Fruit fly (Drosophila melanogaster) whole organism, embryonic: Measurements from ENCODE around the gene CG7966.

ENCODE experiments used
- Ada2b ChIP-seq: fragments of 200-800 bp; sonication (Bioruptor generic); IDR thresholded peaks from 2 replicates; pipeline ENCODE4 v1.3.6; 2022; ENCODE audit warnings: missing biosample characterization, missing genetic modification characterization
- CG10431 ChIP-seq: fragments of 200-800 bp; sonication (Bioruptor generic); optimal IDR thresholded peaks from 3 replicates; lab custom pipeline; 2018; ENCODE audit warnings: missing biosample characterization, mild to moderate bottlenecking, missing genetic modification characterization
- CG12219 ChIP-seq: fragments of 200-800 bp; sonication (Bioruptor generic); optimal IDR thresholded peaks from 3 replicates; lab custom pipeline; 2018; ENCODE audit warnings: missing biosample characterization, mild to moderate bottlenecking, missing genetic modification characterization
- CG12236 ChIP-seq: fragments of 200-800 bp; sonication (Bioruptor generic); optimal IDR thresholded peaks from 2 replicates; lab custom pipeline; 2016; ENCODE audit warnings: missing biosample characterization, missing genetic modification characterization
- CG12769 ChIP-seq: fragments of 200-800 bp; sonication (Bioruptor generic); optimal IDR thresholded peaks from 2 replicates; lab custom pipeline; 2019; ENCODE audit warnings: missing biosample characterization, mild to moderate bottlenecking, missing genetic modification characterization, moderate library complexity
- CG12942 ChIP-seq: fragments of 200-800 bp; sonication (Bioruptor generic); optimal IDR thresholded peaks from 3 replicates; lab custom pipeline; 2016; ENCODE audit warnings: missing biosample characterization, missing genetic modification characterization
- CG14965 ChIP-seq: fragments of 200-800 bp; sonication (Bioruptor generic); optimal IDR thresholded peaks from 2 replicates; lab custom pipeline; 2016; ENCODE audit warnings: missing biosample characterization, missing genetic modification characterization, borderline replicate concordance
- CG15269 ChIP-seq: fragments of 200-800 bp; sonication (Bioruptor generic); optimal IDR thresholded peaks from 2 replicates; lab custom pipeline; 2018; ENCODE audit warnings: missing biosample characterization, mild to moderate bottlenecking, missing genetic modification characterization, moderate library complexity
- CG17328 ChIP-seq: fragments of 200-800 bp; sonication (Bioruptor generic); IDR thresholded peaks from 2 replicates; pipeline ENCODE4 v1.3.6; 2022; ENCODE audit warnings: missing biosample characterization, missing genetic modification characterization
- CG17361 ChIP-seq: fragments of 200-800 bp; sonication (Bioruptor generic); IDR thresholded peaks from 3 replicates; pipeline ENCODE4 v1.3.6; 2022; ENCODE audit warnings: missing biosample characterization, missing genetic modification characterization
- CG17829 ChIP-seq: fragments of 200-800 bp; optimal IDR thresholded peaks from 2 replicates; lab custom pipeline; 2019; ENCODE audit warnings: missing biosample characterization, mild to moderate bottlenecking, missing genetic modification characterization, moderate library complexity
- CG2120 ChIP-seq: fragments of 200-800 bp; sonication (Bioruptor generic); optimal IDR thresholded peaks from 3 replicates; lab custom pipeline; 2016; ENCODE audit warnings: missing biosample characterization, missing genetic modification characterization
- CG30020 ChIP-seq: fragments of 200-800 bp; optimal IDR thresholded peaks from 2 replicates; lab custom pipeline; 2019; ENCODE audit warnings: missing biosample characterization, mild to moderate bottlenecking, missing genetic modification characterization, moderate library complexity
- CG5245 ChIP-seq: fragments of 200-800 bp; sonication (Bioruptor generic); optimal IDR thresholded peaks from 3 replicates; lab custom pipeline; 2016; ENCODE audit warnings: missing biosample characterization, missing genetic modification characterization
- CG7839 ChIP-seq: fragments of 200-800 bp; sonication (Bioruptor generic); optimal IDR thresholded peaks from 3 replicates; lab custom pipeline; 2018; ENCODE audit warnings: missing biosample characterization, mild to moderate bottlenecking, missing genetic modification characterization, moderate library complexity
- CG7928 ChIP-seq: fragments of 200-800 bp; sonication (Bioruptor generic); optimal IDR thresholded peaks from 2 replicates; lab custom pipeline; 2017; ENCODE audit warnings: missing biosample characterization, mild to moderate bottlenecking, missing genetic modification characterization
- CG8290 ChIP-seq, 3 experiments: fragments of 200-800 bp; sonication (Bioruptor generic); optimal IDR thresholded peaks; 2 replicates each; lab custom pipeline; 2016 to 2019; ENCODE audit warnings: missing biosample characterization in 3 of 3, missing genetic modification characterization in 3 of 3, mild to moderate bottlenecking in 2 of 3, moderate library complexity in 1 of 3
- CG8924 ChIP-seq: fragments of 200-800 bp; optimal IDR thresholded peaks from 3 replicates; lab custom pipeline; 2019; ENCODE audit warnings: missing biosample characterization, mild to moderate bottlenecking, missing genetic modification characterization, moderate library complexity
- CG8944 ChIP-seq: fragments of 200-800 bp; sonication (Bioruptor generic); optimal IDR thresholded peaks from 3 replicates; lab custom pipeline; 2016; ENCODE audit warnings: missing biosample characterization, missing genetic modification characterization
- D19A ChIP-seq: fragments of 200-800 bp; optimal IDR thresholded peaks from 3 replicates; lab custom pipeline; 2019; ENCODE audit warnings: missing biosample characterization, mild to moderate bottlenecking, missing genetic modification characterization, moderate library complexity
- Dad ChIP-seq: fragments of 200-800 bp; sonication (Bioruptor generic); optimal IDR thresholded peaks from 3 replicates; lab custom pipeline; 2016; ENCODE audit warnings: missing biosample characterization, missing genetic modification characterization
- Dfd ChIP-seq, 2 experiments: fragments of >200 bp; optimal IDR thresholded peaks; 2 replicates each; lab custom pipeline; 2017; ENCODE audit warnings: missing biosample characterization in 2 of 2, missing genetic modification characterization in 2 of 2
- Dip2 ChIP-seq: fragments of 200-800 bp; sonication (Bioruptor generic); IDR thresholded peaks from 2 replicates; pipeline ENCODE4 v1.3.6; 2022; ENCODE audit warnings: missing biosample characterization, missing genetic modification characterization
- Eip74EF ChIP-seq, 2 experiments: fragments of 200-800 bp in 1 of 2; fragments of >200 bp in 1 of 2; sonication (Bioruptor generic) in 1 of 2; optimal IDR thresholded peaks; 2 replicates each; lab custom pipeline; 2017 to 2019; ENCODE audit warnings: missing biosample characterization in 2 of 2, missing genetic modification characterization in 2 of 2, mild to moderate bottlenecking in 1 of 2, moderate library complexity in 1 of 2
- Fer3 ChIP-seq: fragments of 200-800 bp; sonication (Bioruptor generic); optimal IDR thresholded peaks from 2 replicates; lab custom pipeline; 2018; ENCODE audit warnings: missing biosample characterization, mild to moderate bottlenecking, missing genetic modification characterization, moderate library complexity
- HLH54F ChIP-seq: fragments of 200-800 bp; sonication (Bioruptor generic); optimal IDR thresholded peaks from 3 replicates; lab custom pipeline; 2016; ENCODE audit warnings: missing biosample characterization, missing genetic modification characterization
- Hr3 ChIP-seq: fragments of 200-800 bp; sonication (Bioruptor generic); optimal IDR thresholded peaks from 3 replicates; lab custom pipeline; 2016; ENCODE audit warnings: missing biosample characterization, missing genetic modification characterization
- Hr51 ChIP-seq, 2 experiments: fragments of 200-800 bp; sonication (Bioruptor generic); optimal IDR thresholded peaks; 2 replicates in 1 of 2; 3 replicates in 1 of 2; lab custom pipeline; 2016 to 2018; ENCODE audit warnings: missing biosample characterization in 2 of 2, missing genetic modification characterization in 2 of 2, mild to moderate bottlenecking in 1 of 2, moderate library complexity in 1 of 2
- Hsf ChIP-seq: fragments of 200-800 bp; sonication (Bioruptor generic); optimal IDR thresholded peaks from 3 replicates; lab custom pipeline; 2016; ENCODE audit warnings: missing biosample characterization, missing genetic modification characterization
- Med ChIP-seq: fragments of 200-800 bp; sonication (Bioruptor generic); peaks from one replicate; lab custom pipeline; 2016; ENCODE audit warnings: missing biosample characterization, missing genetic modification characterization, mild to moderate bottlenecking, inconsistent platforms, moderate library complexity
- Nf-YC ChIP-seq: fragments of 200-800 bp; optimal IDR thresholded peaks from 3 replicates; lab custom pipeline; 2019; ENCODE audit warnings: missing biosample characterization, mild to moderate bottlenecking, missing genetic modification characterization, moderate library complexity
- Oli ChIP-seq: fragments of 200-800 bp; sonication (Bioruptor generic); optimal IDR thresholded peaks from 2 replicates; lab custom pipeline; 2018; ENCODE audit warnings: missing biosample characterization, mild to moderate bottlenecking, missing genetic modification characterization, moderate library complexity
- Ptx1 ChIP-seq: fragments of 200-800 bp; sonication (Bioruptor generic); IDR thresholded peaks from 2 replicates; pipeline ENCODE4 v1.3.6; 2022; ENCODE audit warnings: missing biosample characterization, missing genetic modification characterization
- Rfx ChIP-seq: fragments of 200-800 bp; sonication (Bioruptor generic); IDR thresholded peaks from 2 replicates; pipeline ENCODE4 v1.3.6; 2022; ENCODE audit warnings: missing biosample characterization, missing genetic modification characterization
- Sox102F ChIP-seq: fragments of 200-800 bp; sonication (Bioruptor generic); optimal IDR thresholded peaks from 2 replicates; lab custom pipeline; 2018; ENCODE audit warnings: missing biosample characterization, mild to moderate bottlenecking, missing genetic modification characterization, moderate library complexity
- ci ChIP-seq: fragments of 200-800 bp; sonication (Bioruptor generic); IDR thresholded peaks from 3 replicates; pipeline ENCODE4 v1.3.6; 2022; ENCODE audit warnings: missing biosample characterization, missing genetic modification characterization
- eyg ChIP-seq: fragments of 200-800 bp; sonication (Bioruptor generic); optimal IDR thresholded peaks from 3 replicates; lab custom pipeline; 2016; ENCODE audit warnings: missing biosample characterization, missing genetic modification characterization
- hb ChIP-seq: fragments of 200-800 bp; sonication (Bioruptor generic); IDR thresholded peaks from 3 replicates; pipeline ENCODE4 v1.3.6; 2022; ENCODE audit warnings: missing biosample characterization, missing genetic modification characterization; ENCODE audit not compliant: partially characterized antibody
- lbe ChIP-seq: fragments of 200-800 bp; sonication (Bioruptor generic); optimal IDR thresholded peaks from 2 replicates; lab custom pipeline; 2016; ENCODE audit warnings: missing biosample characterization, mild to moderate bottlenecking, missing genetic modification characterization
- onecut ChIP-seq: fragments of 200-800 bp; sonication (Bioruptor generic); IDR thresholded peaks from 2 replicates; pipeline ENCODE4 v1.3.6; 2022; ENCODE audit warnings: missing biosample characterization, missing genetic modification characterization
- pan ChIP-seq, 4 experiments: fragments of >200 bp in 3 of 4; fragments of 200-800 bp in 1 of 4; sonication (Bioruptor generic) in 1 of 4; optimal IDR thresholded peaks in 3 of 4; IDR thresholded peaks in 1 of 4; 2 replicates each; pipeline versions ENCODE4 v1.3.6 to Lab custom; 2017 to 2022; ENCODE audit warnings: missing biosample characterization in 2 of 4, missing genetic modification characterization in 2 of 4, mixed read lengths in 1 of 4
- pfk ChIP-seq: fragments of 200-800 bp; sonication (Bioruptor generic); optimal IDR thresholded peaks from 2 replicates; lab custom pipeline; 2018; ENCODE audit warnings: missing biosample characterization, mild to moderate bottlenecking, missing genetic modification characterization, moderate library complexity
- row ChIP-seq: fragments of 200-800 bp; sonication (Bioruptor generic); IDR thresholded peaks from 3 replicates; pipeline ENCODE4 v1.3.6; 2022; ENCODE audit warnings: missing biosample characterization, missing genetic modification characterization
- seq ChIP-seq: fragments of 200-800 bp; sonication (Bioruptor generic); IDR thresholded peaks from 2 replicates; pipeline ENCODE4 v1.3.6; 2022; ENCODE audit warnings: missing biosample characterization, missing genetic modification characterization
- slbo ChIP-seq: fragments of 200-800 bp; sonication (Bioruptor generic); IDR thresholded peaks from 2 replicates; pipeline ENCODE4 v1.3.6; 2022; ENCODE audit warnings: missing biosample characterization, missing genetic modification characterization
- tio ChIP-seq: fragments of 200-800 bp; sonication (Bioruptor generic); optimal IDR thresholded peaks from 2 replicates; lab custom pipeline; 2017; ENCODE audit warnings: missing biosample characterization, missing genetic modification characterization, inconsistent platforms
- twi ChIP-seq: fragments of 200-800 bp; optimal IDR thresholded peaks from 2 replicates; lab custom pipeline; 2019; ENCODE audit warnings: missing biosample characterization, mild to moderate bottlenecking, missing genetic modification characterization, moderate library complexity
- vnd ChIP-seq: fragments of 200-800 bp; sonication (Bioruptor generic); IDR thresholded peaks from 3 replicates; pipeline ENCODE4 v1.3.6; 2022; ENCODE audit warnings: missing biosample characterization, missing genetic modification characterization; ENCODE audit not compliant: partially characterized antibody
- yki ChIP-seq: fragments of >200 bp; optimal IDR thresholded peaks from 3 replicates; lab custom pipeline; 2018

CG7966 gene

DNA sequence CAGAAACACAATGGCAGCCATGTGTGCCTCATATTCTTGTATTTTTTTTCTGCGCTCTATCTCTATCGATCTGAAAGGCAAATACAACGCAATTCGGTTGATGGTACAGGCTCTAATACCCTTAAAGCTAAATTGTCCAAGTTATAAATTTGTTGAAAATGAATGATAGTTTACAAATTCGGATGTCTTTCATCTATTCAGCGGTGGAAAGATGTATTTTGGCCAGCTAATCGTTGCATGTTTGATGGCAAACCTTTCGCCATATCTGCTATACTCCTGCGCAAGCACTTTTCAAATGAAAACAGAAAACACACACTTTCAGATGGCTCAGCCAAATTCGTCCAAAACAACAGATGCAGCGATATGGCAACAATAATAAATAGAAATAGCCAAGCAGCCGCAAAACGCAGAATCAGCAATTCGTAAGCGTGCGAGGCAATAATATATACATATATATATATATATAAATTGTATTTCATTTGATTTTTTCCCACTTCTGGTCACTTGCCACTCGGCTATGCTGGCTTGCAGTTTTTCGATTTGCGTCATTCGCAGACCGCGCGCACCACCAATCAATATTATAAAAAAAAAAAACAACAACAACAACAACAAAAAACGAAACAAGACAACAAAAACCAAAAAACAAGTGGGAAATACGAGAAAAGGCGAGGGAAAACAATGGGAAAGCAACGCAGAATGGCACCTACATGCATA lies 36.9 kb downstream of the CG7966 start (continued):
- peak; percentile 55 for TF ChIP-seq D19A (tag; lab: Kevin White, UChicago)
- 0 out of 3 replicates have a peak, but pooled peaks have one; percentile 18 for TF ChIP-seq CG17361 (GFP tag; lab: Robert Waterston, UW)
- peak in 1 of 2 experiments; percentile 30 for TF ChIP-seq Hr51 (GFP tag; optimal IDR thresholded peaks at IDR 0.05; lab: Kevin White, UChicago)
- no peak for TF ChIP-seq vnd
- no peak for TF ChIP-seq CG5245 (GFP tag; lab: Kevin White, UChicago)
- TF ChIP-seq CG7928 (GFP tag; lab: Kevin White, UChicago), result no peak
- TF ChIP-seq CG8290 (GFP tag; optimal IDR thresholded peaks at IDR 0.05; lab: Kevin White, UChicago), result no peak
- TF ChIP-seq CG8290 (tag; optimal IDR thresholded peaks at IDR 0.05; lab: Kevin White, UChicago), result peak in 1 of 2 experiments; percentile 41
- no peak for TF ChIP-seq seq (GFP tag; lab: Robert Waterston, UW)
- no peak for TF ChIP-seq CG10431 (GFP tag; lab: Kevin White, UChicago)
- no peak for TF ChIP-seq lbe (GFP tag; lab: Kevin White, UChicago)
- TF ChIP-seq Ada2b, result no peak
- no peak for TF ChIP-seq Oli (tag; lab: Kevin White, UChicago)
- TF ChIP-seq slbo (GFP tag; lab: Robert Waterston, UW), result peak; percentile 26; the same call in 1 of the 2 replicates
- no peak for TF ChIP-seq pfk (GFP tag; lab: Kevin White, UChicago)
- TF ChIP-seq CG8924 (tag; lab: Kevin White, UChicago), result peak; percentile 3
- no peak for TF ChIP-seq CG17328 (GFP tag; lab: Robert Waterston, UW)
- TF ChIP-seq Hsf, result peak; percentile 8
- TF ChIP-seq CG30020 (tag; lab: Kevin White, UChicago), result no peak
- TF ChIP-seq Dip2 (GFP tag; lab: Robert Waterston, UW), result no peak
- TF ChIP-seq Nf-YC (tag; lab: Kevin White, UChicago), result no peak
- no peak for TF ChIP-seq eyg (GFP tag; lab: Kevin White, UChicago)
- TF ChIP-seq CG2120 (GFP tag; lab: Kevin White, UChicago), result peak; percentile 38
- TF ChIP-seq CG7839 (tag; lab: Kevin White, UChicago), result peak; percentile 8
- peak; percentile 6 for TF ChIP-seq Sox102F (GFP tag; lab: Kevin White, UChicago)
- TF ChIP-seq CG12219, result no peak
- TF ChIP-seq CG12769, result peak; percentile 16
- peak; percentile 37 for TF ChIP-seq twi (tag; lab: Kevin White, UChicago)
- no peak for TF ChIP-seq CG17829 (tag; lab: Kevin White, UChicago)
- no peak for TF ChIP-seq Eip74EF (GFP tag; optimal IDR thresholded peaks at IDR 0.05; lab: Kevin White, UChicago)
- TF ChIP-seq Dad, result no peak
- no peak for TF ChIP-seq CG12236 (GFP tag; lab: Kevin White, UChicago)
- TF ChIP-seq CG8944 (GFP tag; lab: Kevin White, UChicago), result no peak
- no peak for TF ChIP-seq Hr3 (GFP tag; lab: Kevin White, UChicago)
- TF ChIP-seq CG14965 (GFP tag; lab: Kevin White, UChicago), result no peak
- peak; percentile 12; the same call in 1 of the 2 replicates for TF ChIP-seq Ptx1 (GFP tag; lab: Robert Waterston, UW)
- TF ChIP-seq HLH54F (GFP tag; lab: Kevin White, UChicago), result no peak
- no peak for TF ChIP-seq hb (GFP tag; lab: Robert Waterston, UW)
- no peak for TF ChIP-seq yki (lab: Kevin White, UChicago)
- TF ChIP-seq ci (GFP tag; lab: Robert Waterston, UW), result no peak
- TF ChIP-seq CG15269 (tag; lab: Kevin White, UChicago), result peak; percentile 46
- peak; percentile 21 for TF ChIP-seq Fer3 (tag; lab: Kevin White, UChicago)
- peak; percentile 55 for TF ChIP-seq Med (GFP tag; lab: Kevin White, UChicago)
- TF ChIP-seq row, result peak; percentile 44; the same call in 1 of the 3 replicates
- TF ChIP-seq CG12942 (GFP tag; lab: Kevin White, UChicago), result no peak
- no peak for TF ChIP-seq onecut (GFP tag; lab: Robert Waterston, UW)
- peak; percentile 43 for TF ChIP-seq Rfx (GFP tag; lab: Robert Waterston, UW)
- TF ChIP-seq tio, result no peak
- TF ChIP-seq pan (optimal IDR thresholded peaks at IDR 0.05; lab: Kevin White, UChicago), result no peak
- TF ChIP-seq pan (GFP tag; optimal IDR thresholded peaks at IDR 0.05 in 1 of 2, IDR thresholded peaks at IDR 0.05 in 1 of 2), result peak in 1 of 2 experiments; percentile 49
- TF ChIP-seq Dfd (GFP tag; optimal IDR thresholded peaks at IDR 0.05; lab: Kevin White, UChicago), result no peak
